Fruit fly (Drosophila melanogaster): ENCODE data around the gene ssp6.

ssp6 gene

dm6 chr3L:6094697-6095096 is 18.2 kb downstream of the ssp6 start, which contains the start of the genes CG10467 and loj (continued):
- TF ChIP-seq CG17186 (GFP tag; optimal IDR thresholded peaks at IDR 0.05) (peak; percentile 48), CG1233 (GFP tag; optimal IDR thresholded peaks at IDR 0.05) (peak; percentile 93), Hmr (GFP tag; optimal IDR thresholded peaks at IDR 0.05) (peak; percentile 92), CG7357 (GFP tag; IDR thresholded peaks at IDR 0.05) (peak; percentile 92), CG2875 (GFP tag; optimal IDR thresholded peaks at IDR 0.05) (peak; percentile 72), fd96Cb (tag; optimal IDR thresholded peaks at IDR 0.05) (peak; percentile 97), Spps (tag; optimal IDR thresholded peaks at IDR 0.05) (peak; percentile 90), CG43689 (GFP tag; IDR thresholded peaks at IDR 0.05) (peak; percentile 87), Xbp1 (GFP tag; optimal IDR thresholded peaks at IDR 0.05) (peak; percentile 98), usp (GFP tag; optimal IDR thresholded peaks at IDR 0.05) (no peak), Dek (tag; optimal IDR thresholded peaks at IDR 0.05) (peak; percentile 93), Nf-YA (GFP tag; IDR thresholded peaks at IDR 0.05) (peak; percentile 87), CG10209 (GFP tag; optimal IDR thresholded peaks at IDR 0.05) (peak; percentile 95), CG14441 (GFP tag; IDR thresholded peaks at IDR 0.05) (peak; percentile 98), CG11560 (tag; IDR thresholded peaks at IDR 0.05) (peak; percentile 91), sens (GFP tag) (peak; percentile 97), CG4328 (GFP tag; optimal IDR thresholded peaks at IDR 0.05) (peak; percentile 91), ken (GFP tag; IDR thresholded peaks at IDR 0.05) (peak; percentile 97), pan (optimal IDR thresholded peaks at IDR 0.05) (no peak), pan (GFP tag; optimal IDR thresholded peaks at IDR 0.05 in 1 of 2, IDR thresholded peaks at IDR 0.05 in 1 of 2) (peak in 1 of 2 experiments; percentile 96), CG5245 (GFP tag; optimal IDR thresholded peaks at IDR 0.05) (peak; percentile 93), Awh (GFP tag; IDR thresholded peaks at IDR 0.05) (peak; percentile 91), nerfin-2 (GFP tag; IDR thresholded peaks at IDR 0.05; ENCODE audit: partially characterized antibody) (0 out of 2 replicates have a peak, but pooled peaks have one; percentile 15), ab (GFP tag; optimal IDR thresholded peaks at IDR 0.05) (peak; percentile 56), CG7963 (GFP tag; IDR thresholded peaks at IDR 0.05; ENCODE audit: partially characterized antibody) (no peak), Meics (GFP tag; optimal IDR thresholded peaks at IDR 0.05) (peak; percentile 92), CG10366 (GFP tag; IDR thresholded peaks at IDR 0.05) (peak; percentile 97), seq (GFP tag; IDR thresholded peaks at IDR 0.05) (peak; percentile 86), Stat92E (GFP tag; optimal IDR thresholded peaks at IDR 0.05) (peak in 1 of 3 experiments; percentile 86), Usf (GFP tag; optimal IDR thresholded peaks at IDR 0.05) (peak; percentile 93), gfzf (GFP tag; optimal IDR thresholded peaks at IDR 0.05) (no peak), Asciz (GFP tag; optimal IDR thresholded peaks at IDR 0.05) (peak; percentile 87), CG13296 (GFP tag; optimal IDR thresholded peaks at IDR 0.05) (peak; percentile 86), Hr51 (GFP tag; optimal IDR thresholded peaks at IDR 0.05) (peak; percentile 91 to 95), zfh2 (GFP tag; optimal IDR thresholded peaks at IDR 0.05) (peak; percentile 87), CG15479 (GFP tag; optimal IDR thresholded peaks at IDR 0.05) (peak; percentile 44), tin (GFP tag; optimal IDR thresholded peaks at IDR 0.05) (peak; percentile 97), oc (tag; optimal IDR thresholded peaks at IDR 0.05) (peak; percentile 94), CG18619 (GFP tag; optimal IDR thresholded peaks at IDR 0.05) (peak; percentile 93), CG17385 (GFP tag; optimal IDR thresholded peaks at IDR 0.05) (peak; percentile 85), fu2 (GFP tag; optimal IDR thresholded peaks at IDR 0.05) (peak; percentile 76), CG34422 (GFP tag; IDR thresholded peaks at IDR 0.05) (peak; percentile 98), gt (GFP tag; IDR thresholded peaks at IDR 0.05) (peak; percentile 94), dati (GFP tag; IDR thresholded peaks at IDR 0.05) (peak; percentile 80), gro (GFP tag; optimal IDR thresholded peaks at IDR 0.05) (peak; percentile 71), CG12155 (GFP tag; optimal IDR thresholded peaks at IDR 0.05) (peak; percentile 96), CG8765 (GFP tag; IDR thresholded peaks at IDR 0.05) (peak; percentile 95), Chrac-16 (GFP tag; optimal IDR thresholded peaks at IDR 0.05) (peak; percentile 97), Dref (GFP tag; IDR thresholded peaks at IDR 0.05) (peak; percentile 47), CG17361 (GFP tag; IDR thresholded peaks at IDR 0.05) (peak; percentile 93), CG32772 (GFP tag; IDR thresholded peaks at IDR 0.05) (peak; percentile 98)

Data from whole organism, embryonic.